Worm (Caenorhabditis elegans): Measurements from ENCODE around the gene T03G11.9.

ce11 chrX:5209429-5209828, 25.4 kb downstream of the T03G11.9 start:
- TF ChIP-seq daf-12 (tag; optimal IDR thresholded peaks at IDR 0.05) (no peak), nhr-237 (tag; optimal IDR thresholded peaks at IDR 0.05) (no peak), nhr-76 (tag; optimal IDR thresholded peaks at IDR 0.05) (no peak), elt-2 (tag; optimal IDR thresholded peaks at IDR 0.05) (peak; percentile 32), pqm-1 (tag; optimal IDR thresholded peaks at IDR 0.05) (no peak), nhr-12 (tag; optimal IDR thresholded peaks at IDR 0.05) (no peak), zag-1 (tag; optimal IDR thresholded peaks at IDR 0.05) (no peak), nhr-11 (tag; optimal IDR thresholded peaks at IDR 0.05) (no peak), nfya-1 (tag; optimal IDR thresholded peaks at IDR 0.05; ENCODE audit: insufficient read depth) (no peak), fkh-2 (tag; optimal IDR thresholded peaks at IDR 0.05) (no peak)

Data from whole organism, L3 larva.